Worm (Caenorhabditis elegans) whole organism, L4 larva: ENCODE data around the gene F59F5.7.

ENCODE experiments used
- arid-1 ChIP-seq: fragments of 200-800 bp; sonication (Bioruptor generic); conservative IDR thresholded peaks from 2 replicates; pipeline ENCODE4 v1.3.6; 2022; ENCODE audit warnings: missing genetic modification reagents, missing genetic modification characterization, missing compliant biosample characterization
- ces-1 ChIP-seq: fragments of 150-350 bp; sonication (generic microtip); optimal IDR thresholded peaks from 4 replicates; lab custom pipeline; 2014; ENCODE audit warnings: missing biosample characterization, missing genetic modification reagents, missing genetic modification characterization
- duxl-1 ChIP-seq: sonication (generic microtip); optimal IDR thresholded peaks from 2 replicates; lab custom pipeline; 2016; ENCODE audit warnings: mild to moderate bottlenecking, missing genetic modification characterization, moderate library complexity, missing compliant biosample characterization; ENCODE audit not compliant: poor library complexity
- hif-1 ChIP-seq, 2 experiments: sonication (generic microtip); optimal IDR thresholded peaks; 2 replicates each; lab custom pipeline; 2016 to 2017; ENCODE audit warnings: missing compliant biosample characterization in 2 of 2, missing genetic modification characterization in 2 of 2, missing genetic modification reagents in 2 of 2, missing genotype in 2 of 2, mild to moderate bottlenecking in 1 of 2
- jun-1 ChIP-seq: fragments of 150-350 bp; optimal IDR thresholded peaks from 2 replicates; lab custom pipeline; 2014; ENCODE audit warnings: missing biosample characterization, missing genetic modification reagents, missing genetic modification characterization
- nhr-11 ChIP-seq: fragments of 150-350 bp; optimal IDR thresholded peaks from 2 replicates; lab custom pipeline; 2014; ENCODE audit warnings: missing biosample characterization, missing genetic modification characterization
- nhr-42 ChIP-seq: fragments of 200-800 bp; sonication (Bioruptor generic); IDR thresholded peaks from 2 replicates; pipeline ENCODE4 v1.3.6; 2022; ENCODE audit warnings: missing genetic modification characterization, missing compliant biosample characterization
- unc-130 ChIP-seq: sonication (generic microtip); optimal IDR thresholded peaks from 2 replicates; lab custom pipeline; 2016; ENCODE audit warnings: missing genetic modification reagents, missing genetic modification characterization, missing compliant biosample characterization
- ztf-11 ChIP-seq: fragments of 150-350 bp; optimal IDR thresholded peaks from 2 replicates; lab custom pipeline; 2014; ENCODE audit warnings: missing biosample characterization, missing genetic modification characterization

ce11 chrX:10576872-10577271, 17.6 kb downstream of the F59F5.7 start, which contains the start of gene nhx-5:
- TF ChIP-seq arid-1 (GFP tag; lab: Robert Waterston, UW) (no peak), unc-130 (no peak), hif-1 (tag; optimal IDR thresholded peaks at IDR 0.05; lab: Kevin White, UChicago) (no peak), jun-1 (tag; lab: Kevin White, UChicago) (no peak), ztf-11 (tag; lab: Kevin White, UChicago) (no peak), ces-1 (no peak), nhr-11 (tag; lab: Kevin White, UChicago) (no peak), nhr-42 (GFP tag; lab: Robert Waterston, UW) (no peak), duxl-1 (tag; lab: Kevin White, UChicago) (no peak)
